Fruit fly (Drosophila melanogaster): ENCODE data around the gene nht.

dm6 chr2L:15274783-15275316 is 43.9 kb downstream of the nht start, which contains the start of gene UK114:
- TF ChIP-seq CG15710 (tag; optimal IDR thresholded peaks at IDR 0.05), result no peak
- TF ChIP-seq gl (tag; optimal IDR thresholded peaks at IDR 0.05), result no peak
- no peak for TF ChIP-seq EcR (GFP tag; optimal IDR thresholded peaks at IDR 0.05)
